Worm (Caenorhabditis elegans): ENCODE results near the gene Y6G8.5.

ce11 chrV:17601520-17601919 is 14.0 kb downstream of the Y6G8.5 start, which contains the start of gene ztf-25:
- TF ChIP-seq jun-1 (tag; optimal IDR thresholded peaks at IDR 0.05) (no peak), nhr-237 (tag; optimal IDR thresholded peaks at IDR 0.05) (no peak), ama-1 (optimal IDR thresholded peaks at IDR 0.05) (no peak), zag-1 (tag; optimal IDR thresholded peaks at IDR 0.05) (no peak), unc-62 (GFP tag; optimal IDR thresholded peaks at IDR 0.05) (no peak), lsy-12 (tag; optimal IDR thresholded peaks at IDR 0.05) (no peak), nfya-1 (tag; optimal IDR thresholded peaks at IDR 0.05; ENCODE audit: insufficient read depth) (no peak)
